Worm (Caenorhabditis elegans) whole organism, L1 larva: ENCODE data around the gene C33F10.11.

ENCODE experiments used
- C16A3.4 ChIP-seq: fragments of 150-350 bp; optimal IDR thresholded peaks from 2 replicates; lab custom pipeline; 2014; ENCODE audit warnings: missing biosample characterization, missing genetic modification characterization
- aha-1 ChIP-seq: fragments of 150-350 bp; optimal IDR thresholded peaks from 2 replicates; lab custom pipeline; 2014; ENCODE audit warnings: missing biosample characterization, missing genetic modification characterization
- aly-2 ChIP-seq: fragments of 150-350 bp; optimal IDR thresholded peaks from 2 replicates; lab custom pipeline; 2014; ENCODE audit warnings: missing biosample characterization, missing genetic modification characterization
- ama-1 ChIP-seq: fragments of 150-350 bp; optimal IDR thresholded peaks from 2 replicates; lab custom pipeline; 2014
- blmp-1 ChIP-seq: fragments of 150-350 bp; optimal IDR thresholded peaks from 2 replicates; lab custom pipeline; 2014; ENCODE audit warnings: missing biosample characterization, missing genetic modification characterization
- ceh-8 ChIP-seq: fragments of 200-800 bp; sonication (Bioruptor generic); optimal IDR thresholded peaks from 2 replicates; lab custom pipeline; 2018; ENCODE audit warnings: mild to moderate bottlenecking, missing genetic modification characterization, moderate library complexity, missing compliant biosample characterization
- ceh-90 ChIP-seq: sonication (generic microtip); optimal IDR thresholded peaks from 2 replicates; lab custom pipeline; 2016; ENCODE audit warnings: missing genetic modification characterization, missing compliant biosample characterization
- dpl-1 ChIP-seq, 3 experiments: fragments of 150-350 bp in 2 of 3; sonication (generic microtip) in 1 of 3; optimal IDR thresholded peaks; 2 replicates each; lab custom pipeline; 2014 to 2017; ENCODE audit warnings: missing biosample characterization in 3 of 3, missing genetic modification characterization in 3 of 3, missing genetic modification reagents in 3 of 3
- efl-1 ChIP-seq, 4 experiments: fragments of 150-350 bp; optimal IDR thresholded peaks in 3 of 4; peaks in 1 of 4; 1 replicate in 1 of 4; 2 replicates in 3 of 4; lab custom pipeline; 2014; ENCODE audit warnings: missing biosample characterization in 2 of 4, missing genetic modification characterization in 2 of 4, missing genetic modification reagents in 2 of 4
- egl-27 ChIP-seq, 2 experiments: fragments of 150-350 bp in 1 of 2; sonication (generic microtip); optimal IDR thresholded peaks; 3 replicates each; lab custom pipeline; 2017 to 2018; ENCODE audit warnings: missing biosample characterization in 2 of 2, missing genetic modification characterization in 2 of 2, missing genetic modification reagents in 2 of 2
- elt-2 ChIP-seq: sonication (generic microtip); optimal IDR thresholded peaks from 2 replicates; lab custom pipeline; 2016; ENCODE audit warnings: missing genetic modification characterization, mild to moderate bottlenecking, inconsistent platforms, missing compliant biosample characterization, missing genetic modification reagents
- elt-3 ChIP-seq, 6 experiments: fragments of 150-350 bp in 1 of 6; sonication (generic microtip); optimal IDR thresholded peaks; 2 replicates each; lab custom pipeline; 2017 to 2018; ENCODE audit warnings: missing biosample characterization in 6 of 6, missing genetic modification characterization in 6 of 6, inconsistent platforms in 1 of 6
- isw-1 ChIP-seq: fragments of 200-800 bp; sonication (Bioruptor generic); IDR thresholded peaks from 2 replicates; pipeline ENCODE4 v1.3.6; 2022; ENCODE audit warnings: missing genetic modification characterization, missing compliant biosample characterization
- lin-35 ChIP-seq, 2 experiments: fragments of 150-350 bp; optimal IDR thresholded peaks; 2 replicates each; lab custom pipeline; 2014; ENCODE audit warnings: missing biosample characterization in 2 of 2, missing genetic modification characterization in 2 of 2, missing genetic modification reagents in 2 of 2
- lir-3 ChIP-seq: sonication (generic microtip); optimal IDR thresholded peaks from 2 replicates; lab custom pipeline; 2016; ENCODE audit warnings: mild to moderate bottlenecking, missing genetic modification characterization, moderate library complexity, missing compliant biosample characterization; ENCODE audit not compliant: poor library complexity
- mab-9 ChIP-seq: fragments of 200-800 bp; sonication (Bioruptor generic); IDR thresholded peaks from 2 replicates; pipeline ENCODE4 v1.3.6; 2022; ENCODE audit warnings: missing genetic modification reagents, missing genetic modification characterization, missing compliant biosample characterization
- nhr-11 ChIP-seq: fragments of 150-350 bp; optimal IDR thresholded peaks from 2 replicates; lab custom pipeline; 2014; ENCODE audit warnings: missing biosample characterization, missing genetic modification characterization
- nhr-12 ChIP-seq: sonication (generic microtip); optimal IDR thresholded peaks from 2 replicates; lab custom pipeline; 2017; ENCODE audit warnings: missing biosample characterization, missing genetic modification characterization
- nhr-20 ChIP-seq: sonication (generic microtip); optimal IDR thresholded peaks from 2 replicates; lab custom pipeline; 2016; ENCODE audit warnings: mild to moderate bottlenecking, missing genetic modification characterization, missing compliant biosample characterization
- nhr-47 ChIP-seq: sonication (generic microtip); optimal IDR thresholded peaks from 2 replicates; lab custom pipeline; 2016; ENCODE audit warnings: mild to moderate bottlenecking, missing genetic modification characterization, moderate library complexity, missing compliant biosample characterization
- nhr-71 ChIP-seq: sonication (generic microtip); optimal IDR thresholded peaks from 2 replicates; lab custom pipeline; 2016; ENCODE audit warnings: mild to moderate bottlenecking, missing genetic modification characterization, moderate library complexity, missing compliant biosample characterization
- nhr-85 ChIP-seq: sonication (generic microtip); peaks from one replicate; lab custom pipeline; 2016; ENCODE audit warnings: missing genetic modification characterization, inconsistent platforms, missing compliant biosample characterization
- nhr-90 ChIP-seq: sonication (generic microtip); optimal IDR thresholded peaks from 2 replicates; lab custom pipeline; 2016; ENCODE audit warnings: mild to moderate bottlenecking, missing genetic modification characterization, missing compliant biosample characterization; ENCODE audit not compliant: poor library complexity
- pag-3 ChIP-seq: sonication (generic microtip); optimal IDR thresholded peaks from 2 replicates; lab custom pipeline; 2017; ENCODE audit warnings: missing genetic modification characterization, mild to moderate bottlenecking, missing compliant biosample characterization, antibody characterized with exemption, borderline replicate concordance; ENCODE audit not compliant: insufficient read depth
- pqm-1 ChIP-seq: sonication (generic microtip); optimal IDR thresholded peaks from 3 replicates; lab custom pipeline; 2017; ENCODE audit warnings: missing biosample characterization, missing genetic modification characterization
- rnt-1 ChIP-seq: sonication (generic microtip); optimal IDR thresholded peaks from 2 replicates; lab custom pipeline; 2016; ENCODE audit warnings: mild to moderate bottlenecking, missing genetic modification characterization, moderate library complexity, missing compliant biosample characterization
- skn-1 ChIP-seq: fragments of 150-350 bp; optimal IDR thresholded peaks from 2 replicates; lab custom pipeline; 2014; ENCODE audit warnings: missing biosample characterization, missing genetic modification characterization
- sox-4 ChIP-seq: sonication (generic microtip); optimal IDR thresholded peaks from 2 replicates; lab custom pipeline; 2016; ENCODE audit warnings: missing genetic modification characterization, missing compliant biosample characterization
- sup-37 ChIP-seq: fragments of 200-800 bp; sonication (Bioruptor generic); optimal IDR thresholded peaks from 2 replicates; lab custom pipeline; 2018; ENCODE audit warnings: mild to moderate bottlenecking, missing genetic modification characterization, missing compliant biosample characterization
- unc-30 ChIP-seq: sonication (generic microtip); optimal IDR thresholded peaks from 2 replicates; lab custom pipeline; 2017; ENCODE audit warnings: missing biosample characterization, missing genetic modification characterization
- unc-62 ChIP-seq: fragments of 150-350 bp; optimal IDR thresholded peaks from 2 replicates; lab custom pipeline; 2014; ENCODE audit warnings: missing biosample characterization, missing genetic modification reagents, missing genetic modification characterization
- unc-98 ChIP-seq: fragments of 200-800 bp; sonication (Bioruptor generic); IDR thresholded peaks from 2 replicates; pipeline ENCODE4 v1.3.6; 2022; ENCODE audit warnings: missing genetic modification characterization, missing compliant biosample characterization
- xbp-1 ChIP-seq: sonication (generic microtip); optimal IDR thresholded peaks from 2 replicates; lab custom pipeline; 2016; ENCODE audit warnings: missing genetic modification characterization, missing compliant biosample characterization

The C33F10.11 gene

DNA sequence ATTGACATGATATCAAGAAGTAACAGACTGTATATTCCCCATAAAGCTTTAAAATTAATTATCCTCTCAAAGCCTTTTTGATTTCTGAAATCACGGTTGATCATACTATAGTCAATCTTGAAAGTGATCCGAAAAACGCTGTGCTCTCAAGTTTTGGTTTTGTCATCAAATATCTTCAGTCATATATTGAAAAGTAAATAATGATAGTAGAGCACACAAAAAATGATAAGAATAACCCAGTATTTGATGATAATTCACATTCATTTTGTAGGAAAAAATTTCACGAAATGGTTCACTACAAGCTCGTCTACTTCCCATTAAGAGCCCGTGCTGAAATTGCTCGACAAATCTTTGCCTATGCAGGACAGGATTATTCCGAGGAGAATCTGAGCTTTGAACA is 45.0 kb upstream of the C33F10.11 start, which contains the start of gene gst-6:
TSS of gene gst-6 (plus strand) at position 263 of the 400 bp plus-strand sequence.
- TF ChIP-seq elt-2 (tag; lab: Kevin White, UChicago) = peak; percentile 63
- TF ChIP-seq lin-35 (GFP tag; optimal IDR thresholded peaks at IDR 0.05; lab: Kevin White, UChicago) = no peak

DNA sequence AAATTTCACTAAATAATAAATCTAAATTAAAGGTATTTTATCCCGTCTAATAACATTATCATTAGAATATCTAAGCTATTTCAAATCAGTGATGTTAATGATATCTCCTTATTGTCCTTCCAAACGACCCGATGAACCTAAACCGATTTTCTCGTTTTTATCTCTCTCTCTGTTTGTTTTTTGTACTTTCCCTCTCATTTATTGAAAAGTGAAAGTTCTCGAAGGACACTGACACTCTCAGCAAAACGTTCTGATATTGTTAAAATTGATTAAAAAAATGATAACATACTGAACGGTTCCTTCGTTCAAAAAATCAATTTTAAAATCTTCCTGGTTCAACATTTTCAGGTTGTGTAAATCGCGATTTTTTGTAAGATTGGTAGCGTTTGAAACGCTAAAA is 41.4 kb upstream of the C33F10.11 start, which contains the start of gene F11G11.13:
TSS of gene F11G11.13 (minus strand) at position 89 of the 400 bp plus-strand sequence.
- TF ChIP-seq nhr-85 (peak; percentile 55), blmp-1 (tag; lab: Kevin White, UChicago) (peak; percentile 90), C16A3.4 (no peak), mab-9 (GFP tag; lab: Robert Waterston, UW) (no peak), sup-37 (no peak), rnt-1 (no peak), elt-3 (tag; optimal IDR thresholded peaks at IDR 0.05; lab: Kevin White, UChicago) (peak in 1 of 6 experiments; percentile 7), lir-3 (tag; lab: Kevin White, UChicago) (no peak)

DNA sequence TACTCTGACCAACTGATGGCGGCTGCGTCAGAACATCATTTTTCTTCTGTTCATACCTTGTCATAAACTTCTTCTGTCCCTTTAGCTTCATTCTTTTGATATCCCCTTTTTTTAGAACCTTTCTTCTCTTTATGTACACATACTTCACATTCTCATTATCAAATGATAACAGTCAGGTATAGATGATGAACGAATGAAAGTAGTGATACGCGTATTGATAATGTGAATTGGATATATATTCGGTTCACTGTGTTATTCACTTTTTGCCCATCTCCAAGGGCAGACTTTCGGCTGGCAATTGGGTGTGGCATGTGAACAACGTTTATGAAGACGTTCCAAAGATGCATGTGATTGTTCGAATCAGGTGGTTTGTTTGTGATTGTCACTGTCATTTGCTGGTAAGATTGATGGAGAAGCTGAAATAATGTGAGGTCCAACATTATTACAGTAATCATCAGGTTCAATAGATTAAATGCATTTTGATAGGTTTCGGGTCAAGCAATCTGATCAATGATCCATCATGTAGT is 39.7 kb upstream of the C33F10.11 start, which contains the start of gene F11G11.15:
TSS of gene F11G11.15 (plus strand) at position 511 of the 527 bp plus-strand sequence.
- TF ChIP-seq aly-2 (no peak), ama-1 (lab: Kevin White, UChicago) (no peak), nhr-11 (tag; lab: Kevin White, UChicago) (no peak), xbp-1 (tag; lab: Kevin White, UChicago) (no peak), ceh-8 (GFP tag; lab: Kevin White, UChicago) (no peak), nhr-12 (tag; lab: Kevin White, UChicago) (no peak), elt-3 (tag; optimal IDR thresholded peaks at IDR 0.05; lab: Kevin White, UChicago) (peak in 1 of 6 experiments; percentile 5), nhr-71 (tag; lab: Kevin White, UChicago) (no peak), pqm-1 (tag; lab: Kevin White, UChicago) (no peak), dpl-1 (GFP tag; optimal IDR thresholded peaks at IDR 0.05; lab: Kevin White, UChicago) (no peak), egl-27 (tag; optimal IDR thresholded peaks at IDR 0.05; lab: Kevin White, UChicago) (no peak), pag-3 (no peak), skn-1 (no peak), isw-1 (GFP tag; lab: Robert Waterston, UW) (no peak), blmp-1 (tag; lab: Kevin White, UChicago) (peak; percentile 77)

DNA sequence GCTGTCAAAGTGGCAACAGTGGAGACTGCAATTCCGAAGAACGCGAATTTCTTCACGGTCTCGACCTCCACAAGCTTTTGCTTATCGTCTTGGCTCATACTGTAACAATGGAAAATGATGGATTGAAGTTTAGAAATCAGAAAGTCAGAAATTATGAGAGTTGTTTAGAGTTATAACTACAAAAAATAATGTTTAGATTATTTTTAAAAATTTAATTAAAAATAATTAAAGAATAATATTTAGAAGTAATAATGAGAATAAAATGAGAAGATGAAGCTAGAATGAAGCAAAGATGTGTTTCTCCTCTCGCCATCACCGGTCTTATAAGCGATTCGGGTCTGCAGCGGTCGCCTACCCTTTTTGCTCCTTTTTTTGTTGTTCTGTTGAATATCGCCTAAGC is 38.4 kb upstream of the C33F10.11 start, which contains the start of gene col-73:
TSS of gene col-73 (minus strand) at position 101 of the 400 bp plus-strand sequence.
- TF ChIP-seq elt-2 (tag; lab: Kevin White, UChicago) = no peak
- no peak for TF ChIP-seq nhr-20 (tag; lab: Kevin White, UChicago)
- no peak for TF ChIP-seq unc-30 (tag; lab: Kevin White, UChicago)
- TF ChIP-seq nhr-47 = no peak
- no peak for TF ChIP-seq unc-62 (GFP tag; lab: Kevin White, UChicago)
- TF ChIP-seq aha-1 (tag; lab: Kevin White, UChicago) = no peak
- no peak for TF ChIP-seq sox-4
- no peak for TF ChIP-seq unc-98 (GFP tag; lab: Robert Waterston, UW)

DNA sequence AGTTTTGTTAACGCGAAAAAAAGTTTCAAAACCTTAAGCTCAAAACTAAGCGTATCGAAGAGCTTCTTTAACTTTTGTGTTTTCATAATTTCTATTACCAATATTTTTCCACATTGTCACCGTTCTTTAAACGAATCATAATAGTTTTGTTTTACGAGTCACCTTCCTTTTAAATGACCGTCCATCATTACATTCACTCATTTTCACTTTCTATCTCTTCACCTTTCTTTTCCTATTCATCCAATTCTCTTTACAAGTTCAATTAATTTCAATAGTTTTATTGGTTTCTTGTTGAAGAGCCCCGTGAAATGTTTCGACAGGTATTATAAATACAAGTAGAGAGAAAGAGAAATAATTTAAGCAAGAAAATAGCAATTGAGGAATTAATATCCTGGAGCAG is 37.2 kb upstream of the C33F10.11 start:
- TF ChIP-seq ceh-90 (tag; lab: Kevin White, UChicago) (no peak), blmp-1 (tag; lab: Kevin White, UChicago) (peak; percentile 67)

DNA sequence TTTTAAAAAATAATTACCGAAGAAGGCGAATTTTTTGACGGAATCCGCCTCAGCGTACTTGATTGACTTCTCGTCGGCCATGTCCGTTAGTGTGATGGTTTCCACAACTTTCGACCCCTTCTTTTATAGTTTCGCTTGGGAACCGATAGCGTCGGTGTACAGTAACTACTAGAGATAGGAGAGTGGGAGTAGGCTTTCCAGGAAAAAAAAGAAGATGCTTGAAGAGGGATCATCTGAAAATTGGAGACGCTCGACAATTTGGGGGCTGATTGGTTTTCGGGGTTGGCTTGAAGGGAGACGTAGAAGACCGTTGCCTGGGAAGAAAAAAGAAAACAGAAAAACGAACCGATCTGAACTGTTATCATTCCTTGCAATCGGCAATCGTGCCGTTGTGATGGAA is 36.0 kb upstream of the C33F10.11 start, which contains the start of gene col-20:
TSS of gene col-20 (minus strand) at position 101 of the 400 bp plus-strand sequence.
- TF ChIP-seq efl-1 (optimal IDR thresholded peaks at IDR 0.05; lab: Kevin White, UChicago) (no peak), efl-1 (GFP tag; optimal IDR thresholded peaks at IDR 0.05 in 1 of 2; lab: Kevin White, UChicago) (peak in 1 of 2 experiments; percentile 65), sup-37 (no peak), lir-3 (tag; lab: Kevin White, UChicago) (no peak), nhr-90 (tag; lab: Kevin White, UChicago) (no peak)
- TF ChIP-seq, all 84 proteins: peak for 1
